Fruit fly (Drosophila melanogaster) Kc167 (cell line): Measurements from ENCODE around the gene Jhbp13.

ENCODE experiments used
- Myc ChIP-seq: fragments of >200 bp; optimal IDR thresholded peaks from 2 replicates; lab custom pipeline; 2017; ENCODE audit warnings: missing external identifiers
- Sin3A ChIP-seq: fragments of >200 bp; optimal IDR thresholded peaks from 2 replicates; lab custom pipeline; 2018; ENCODE audit warnings: missing external identifiers
- h ChIP-seq: fragments of >200 bp; optimal IDR thresholded peaks from 3 replicates; lab custom pipeline; 2018; ENCODE audit warnings: missing external identifiers
- insv ChIP-seq: fragments of >200 bp; optimal IDR thresholded peaks from 3 replicates; lab custom pipeline; 2018; ENCODE audit warnings: missing external identifiers
- psq ChIP-seq: fragments of >200 bp; optimal IDR thresholded peaks from 2 replicates; lab custom pipeline; 2017; ENCODE audit warnings: missing external identifiers
- ttk ChIP-seq: sonication (Bioruptor generic); optimal IDR thresholded peaks from 2 replicates; lab custom pipeline; 2017; ENCODE audit warnings: missing external identifiers

dm6 chr2L:13285791-13286190 lies 46.0 kb downstream of the Jhbp13 start:
- TF ChIP-seq insv (lab: Kevin White, UChicago) (no peak), Myc (no peak), h (lab: Kevin White, UChicago) (no peak), psq (no peak), Sin3A (lab: Kevin White, UChicago) (no peak), ttk (no peak)
